Worm (Caenorhabditis elegans) whole organism, late embryonic: Measurements from ENCODE around the gene F56C3.3.

Source experiments
- C38D4.7 ChIP-seq: fragments of 200-800 bp; sonication (Bioruptor generic); optimal IDR thresholded peaks from 2 replicates; lab custom pipeline; 2018; ENCODE audit warnings: mild to moderate bottlenecking, missing genetic modification characterization, moderate library complexity, missing compliant biosample characterization
- F13H6.1 ChIP-seq: sonication (generic microtip); optimal IDR thresholded peaks from 2 replicates; lab custom pipeline; 2016; ENCODE audit warnings: missing genetic modification characterization, missing compliant biosample characterization
- K02D7.2 ChIP-seq: sonication (generic microtip); optimal IDR thresholded peaks from 2 replicates; lab custom pipeline; 2017; ENCODE audit warnings: mild to moderate bottlenecking, missing genetic modification characterization, missing compliant biosample characterization
- K09A11.1 ChIP-seq: sonication (generic microtip); optimal IDR thresholded peaks from 2 replicates; lab custom pipeline; 2017; ENCODE audit warnings: antibody characterized with exemption, mild to moderate bottlenecking, missing genetic modification characterization, missing compliant biosample characterization; ENCODE audit not compliant: insufficient read depth
- T23F11.4 ChIP-seq: fragments of 200-800 bp; sonication (Bioruptor generic); optimal IDR thresholded peaks from 2 replicates; lab custom pipeline; 2018; ENCODE audit warnings: mild to moderate bottlenecking, missing genetic modification characterization, missing compliant biosample characterization
- Y22D7AL.16 ChIP-seq: sonication (generic microtip); optimal IDR thresholded peaks from 2 replicates; lab custom pipeline; 2016; ENCODE audit warnings: missing genetic modification characterization, missing compliant biosample characterization
- ama-1 ChIP-seq: fragments of 150-350 bp; optimal IDR thresholded peaks from 2 replicates; lab custom pipeline; 2014
- ceh-14 ChIP-seq: sonication (generic microtip); optimal IDR thresholded peaks from 2 replicates; lab custom pipeline; 2016; ENCODE audit warnings: missing genotype, missing genetic modification characterization, missing compliant biosample characterization
- ceh-18 ChIP-seq: sonication (generic microtip); optimal IDR thresholded peaks from 2 replicates; lab custom pipeline; 2016; ENCODE audit warnings: missing genetic modification characterization, missing compliant biosample characterization
- ceh-19 ChIP-seq: fragments of 200-800 bp; sonication (Bioruptor generic); optimal IDR thresholded peaks from 2 replicates; lab custom pipeline; 2018; ENCODE audit warnings: mild to moderate bottlenecking, missing genetic modification characterization, missing compliant biosample characterization
- ceh-31 ChIP-seq: sonication (generic microtip); optimal IDR thresholded peaks from 2 replicates; lab custom pipeline; 2016; ENCODE audit warnings: missing genetic modification characterization, missing compliant biosample characterization
- ceh-34 ChIP-seq: sonication (generic microtip); optimal IDR thresholded peaks from 2 replicates; lab custom pipeline; 2016; ENCODE audit warnings: mild to moderate bottlenecking, missing genetic modification characterization, missing compliant biosample characterization
- ceh-45 ChIP-seq: fragments of 200-800 bp; sonication (Bioruptor generic); IDR thresholded peaks from 2 replicates; pipeline ENCODE4 v1.3.6; 2022; ENCODE audit warnings: missing genetic modification reagents, missing genetic modification characterization, missing compliant biosample characterization
- ceh-48 ChIP-seq: sonication (generic microtip); optimal IDR thresholded peaks from 2 replicates; lab custom pipeline; 2016; ENCODE audit warnings: missing genetic modification characterization, inconsistent platforms, missing compliant biosample characterization
- ceh-9 ChIP-seq: sonication (generic microtip); optimal IDR thresholded peaks from 2 replicates; lab custom pipeline; 2016; ENCODE audit warnings: mild to moderate bottlenecking, missing genetic modification characterization, inconsistent platforms, missing compliant biosample characterization
- che-1 ChIP-seq: sonication (generic microtip); optimal IDR thresholded peaks from 2 replicates; lab custom pipeline; 2016; ENCODE audit warnings: mild to moderate bottlenecking, missing genetic modification characterization, missing compliant biosample characterization
- dmd-4 ChIP-seq: sonication (generic microtip); optimal IDR thresholded peaks from 2 replicates; lab custom pipeline; 2016; ENCODE audit warnings: borderline replicate concordance, missing genetic modification characterization, missing compliant biosample characterization
- elt-2 ChIP-seq: sonication (generic microtip); optimal IDR thresholded peaks from 2 replicates; lab custom pipeline; 2016; ENCODE audit warnings: missing genetic modification reagents, missing genetic modification characterization, missing compliant biosample characterization
- elt-4 ChIP-seq: sonication (generic microtip); optimal IDR thresholded peaks from 2 replicates; lab custom pipeline; 2016; ENCODE audit warnings: missing genetic modification characterization, missing compliant biosample characterization
- eyg-1 ChIP-seq: sonication (generic microtip); optimal IDR thresholded peaks from 2 replicates; lab custom pipeline; 2016; ENCODE audit warnings: missing genotype, missing genetic modification characterization, missing compliant biosample characterization
- fax-1 ChIP-seq: sonication (generic microtip); optimal IDR thresholded peaks from 2 replicates; lab custom pipeline; 2016; ENCODE audit warnings: missing genotype, missing genetic modification characterization, missing compliant biosample characterization
- fkh-6 ChIP-seq: sonication (generic microtip); optimal IDR thresholded peaks from 2 replicates; lab custom pipeline; 2016; ENCODE audit warnings: missing genetic modification characterization, missing compliant biosample characterization
- gmeb-2 ChIP-seq: sonication (generic microtip); optimal IDR thresholded peaks from 2 replicates; lab custom pipeline; 2016; ENCODE audit warnings: missing genetic modification characterization, inconsistent platforms, missing compliant biosample characterization
- hlh-13 ChIP-seq: fragments of 200-800 bp; sonication (Bioruptor generic); optimal IDR thresholded peaks from 2 replicates; lab custom pipeline; 2018; ENCODE audit warnings: mild to moderate bottlenecking, missing genetic modification characterization, missing compliant biosample characterization
- hlh-30 ChIP-seq: sonication (generic microtip); optimal IDR thresholded peaks from 2 replicates; lab custom pipeline; 2017; ENCODE audit warnings: antibody characterized with exemption, missing genetic modification characterization, missing compliant biosample characterization; ENCODE audit not compliant: insufficient read depth
- hlh-6 ChIP-seq: sonication (generic microtip); optimal IDR thresholded peaks from 2 replicates; lab custom pipeline; 2016; ENCODE audit warnings: missing genotype, missing genetic modification characterization, missing compliant biosample characterization
- hlh-8 ChIP-seq: sonication (generic microtip); optimal IDR thresholded peaks from 2 replicates; lab custom pipeline; 2016; ENCODE audit warnings: missing genotype, missing genetic modification characterization, missing compliant biosample characterization
- lim-6 ChIP-seq: sonication (generic microtip); optimal IDR thresholded peaks from 2 replicates; lab custom pipeline; 2016; ENCODE audit warnings: missing genetic modification characterization, missing compliant biosample characterization
- lin-11 ChIP-seq: fragments of 200-800 bp; sonication (Bioruptor generic); optimal IDR thresholded peaks from 2 replicates; lab custom pipeline; 2018; ENCODE audit warnings: mild to moderate bottlenecking, missing genetic modification characterization, missing compliant biosample characterization
- mec-3 ChIP-seq: sonication (generic microtip); optimal IDR thresholded peaks from 2 replicates; lab custom pipeline; 2016; ENCODE audit warnings: borderline replicate concordance, missing genetic modification characterization, missing compliant biosample characterization
- nhr-11 ChIP-seq: fragments of 150-350 bp; optimal IDR thresholded peaks from 2 replicates; lab custom pipeline; 2014; ENCODE audit warnings: missing biosample characterization, missing genetic modification characterization
- nhr-232 ChIP-seq: sonication (generic microtip); optimal IDR thresholded peaks from 2 replicates; lab custom pipeline; 2016; ENCODE audit warnings: missing genetic modification characterization, missing compliant biosample characterization
- npax-4 ChIP-seq: sonication (generic microtip); optimal IDR thresholded peaks from 2 replicates; lab custom pipeline; 2016; ENCODE audit warnings: missing genetic modification characterization, missing compliant biosample characterization
- odd-2 ChIP-seq: sonication (generic microtip); optimal IDR thresholded peaks from 2 replicates; lab custom pipeline; 2017; ENCODE audit warnings: antibody characterized with exemption, mild to moderate bottlenecking, missing genetic modification characterization, missing compliant biosample characterization
- pag-3 ChIP-seq: sonication (generic microtip); optimal IDR thresholded peaks from 2 replicates; lab custom pipeline; 2016; ENCODE audit warnings: missing compliant biosample characterization, missing genetic modification characterization, borderline replicate concordance
- pat-9 ChIP-seq: fragments of 200-800 bp; sonication (Bioruptor generic); optimal IDR thresholded peaks from 2 replicates; lab custom pipeline; 2018; ENCODE audit warnings: mild to moderate bottlenecking, missing genetic modification characterization, moderate library complexity, missing compliant biosample characterization
- pax-1 ChIP-seq: fragments of 150-350 bp; optimal IDR thresholded peaks from 2 replicates; lab custom pipeline; 2014; ENCODE audit warnings: missing biosample characterization, missing genetic modification characterization
- pha-2 ChIP-seq: sonication (generic microtip); optimal IDR thresholded peaks from 2 replicates; lab custom pipeline; 2017; ENCODE audit warnings: mild to moderate bottlenecking, missing genetic modification characterization, missing compliant biosample characterization
- pha-4 ChIP-seq: fragments of 150-350 bp; optimal IDR thresholded peaks from 2 replicates; lab custom pipeline; 2018; ENCODE audit warnings: missing biosample characterization, missing genetic modification reagents, missing genetic modification characterization
- pqm-1 ChIP-seq: sonication (generic microtip); optimal IDR thresholded peaks from 2 replicates; lab custom pipeline; 2016; ENCODE audit warnings: missing genetic modification characterization, missing compliant biosample characterization
- pros-1 ChIP-seq: fragments of 150-350 bp; optimal IDR thresholded peaks from 2 replicates; lab custom pipeline; 2014; ENCODE audit warnings: missing biosample characterization, missing genetic modification reagents, missing genetic modification characterization
- sdc-2 ChIP-seq: sonication (generic microtip); optimal IDR thresholded peaks from 2 replicates; lab custom pipeline; 2016; ENCODE audit warnings: missing genotype, missing genetic modification characterization, missing compliant biosample characterization
- sox-4 ChIP-seq: sonication (generic microtip); optimal IDR thresholded peaks from 2 replicates; lab custom pipeline; 2017; ENCODE audit warnings: mild to moderate bottlenecking, missing genetic modification characterization, inconsistent platforms, missing compliant biosample characterization
- syd-9 ChIP-seq: sonication (generic microtip); optimal IDR thresholded peaks from 2 replicates; lab custom pipeline; 2016; ENCODE audit warnings: mild to moderate bottlenecking, missing genetic modification characterization, moderate library complexity, missing compliant biosample characterization
- tbx-2 ChIP-seq: sonication (generic microtip); optimal IDR thresholded peaks from 2 replicates; lab custom pipeline; 2016; ENCODE audit warnings: missing genetic modification characterization, missing compliant biosample characterization
- tbx-7 ChIP-seq: sonication (generic microtip); optimal IDR thresholded peaks from 2 replicates; lab custom pipeline; 2016; ENCODE audit warnings: missing genotype, missing genetic modification characterization, missing compliant biosample characterization
- unc-42 ChIP-seq: sonication (generic microtip); optimal IDR thresholded peaks from 2 replicates; lab custom pipeline; 2016; ENCODE audit warnings: missing genotype, missing genetic modification characterization, missing compliant biosample characterization
- unc-55 ChIP-seq: sonication (generic microtip); optimal IDR thresholded peaks from 2 replicates; lab custom pipeline; 2017; ENCODE audit warnings: missing biosample characterization, missing genetic modification reagents, missing genetic modification characterization
- unc-86 ChIP-seq: sonication (generic microtip); optimal IDR thresholded peaks from 2 replicates; lab custom pipeline; 2016; ENCODE audit warnings: missing genetic modification characterization, missing compliant biosample characterization
- zip-5 ChIP-seq: sonication (generic microtip); optimal IDR thresholded peaks from 2 replicates; lab custom pipeline; 2016; ENCODE audit warnings: missing genetic modification characterization, missing compliant biosample characterization
- ztf-16 ChIP-seq: sonication (generic microtip); optimal IDR thresholded peaks from 2 replicates; lab custom pipeline; 2017; ENCODE audit warnings: missing genetic modification characterization, missing compliant biosample characterization

The F56C3.3 gene

DNA sequence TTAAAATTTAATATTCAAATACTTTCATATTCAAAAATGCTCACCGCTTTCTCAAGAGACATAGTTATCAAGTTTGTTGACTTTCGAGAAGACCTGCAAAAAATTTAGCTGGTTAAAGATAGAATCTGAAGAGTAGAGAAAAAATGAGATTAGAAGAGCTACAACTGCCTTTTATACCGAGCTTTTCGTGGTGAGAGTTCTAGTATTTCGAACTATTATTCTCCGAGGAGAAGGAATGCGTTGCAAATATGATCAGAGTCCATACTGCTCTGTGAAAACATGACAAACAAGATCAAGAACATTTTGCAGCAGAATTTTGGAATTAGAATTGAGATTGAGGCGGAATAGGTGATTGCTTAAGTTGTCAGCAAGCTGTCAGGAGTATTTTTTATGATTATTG, 2.4 kb upstream of the F56C3.3 start, which contains the start of gene F56C3.4:
TSS of gene F56C3.4 (minus strand) at position 101 of the 400 bp plus-strand sequence.
- no peak for TF ChIP-seq pat-9 (tag; lab: Kevin White, UChicago)
- no peak for TF ChIP-seq unc-42 (tag; lab: Kevin White, UChicago)
- TF ChIP-seq nhr-232 (tag; lab: Kevin White, UChicago), result no peak

DNA sequence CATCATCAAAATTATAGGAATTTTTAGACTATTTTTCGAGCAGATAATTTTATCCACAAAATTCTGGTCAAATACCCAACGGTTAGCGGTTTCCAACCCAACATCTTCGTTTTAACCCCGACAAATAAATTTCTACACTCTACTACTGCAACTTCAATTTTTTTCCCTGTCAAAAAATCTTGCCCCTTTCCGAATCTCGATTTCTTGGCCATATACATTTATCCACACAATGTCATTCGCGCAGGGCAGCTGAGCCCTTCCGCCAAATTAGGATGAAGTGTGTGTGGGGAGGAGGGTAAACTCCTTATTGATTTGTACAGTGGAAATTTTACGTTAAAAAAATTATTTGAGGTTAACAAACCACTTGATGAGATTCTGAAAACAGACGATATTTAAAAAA, 13.4 kb downstream of the F56C3.3 start:
- TF ChIP-seq hlh-6 (tag; lab: Kevin White, UChicago), result no peak
- TF ChIP-seq ceh-31 (tag; lab: Kevin White, UChicago), result peak; percentile 80
- TF ChIP-seq C38D4.7, result no peak
- no peak for TF ChIP-seq ceh-19 (GFP tag; lab: Kevin White, UChicago)
- no peak for TF ChIP-seq nhr-11 (tag; lab: Kevin White, UChicago)
- peak; percentile 54 for TF ChIP-seq pax-1 (tag; lab: Kevin White, UChicago)
- TF ChIP-seq unc-55 (GFP tag; lab: Kevin White, UChicago), result peak; percentile 6
- TF ChIP-seq pqm-1, result no peak
- no peak for TF ChIP-seq syd-9 (tag; lab: Kevin White, UChicago)
- TF ChIP-seq elt-4 (tag; lab: Kevin White, UChicago), result no peak
- TF ChIP-seq fax-1, result no peak
- no peak for TF ChIP-seq odd-2 (tag; lab: Kevin White, UChicago)
- peak; percentile 90 for TF ChIP-seq ceh-18 (tag; lab: Kevin White, UChicago)
- no peak for TF ChIP-seq K02D7.2 (tag; lab: Kevin White, UChicago)
- TF ChIP-seq elt-2 (tag; lab: Kevin White, UChicago), result peak; percentile 47
- no peak for TF ChIP-seq pag-3 (tag; lab: Kevin White, UChicago)
- no peak for TF ChIP-seq dmd-4 (tag; lab: Kevin White, UChicago)
- no peak for TF ChIP-seq ceh-45 (GFP tag; lab: Robert Waterston, UW)
- no peak for TF ChIP-seq eyg-1 (tag; lab: Kevin White, UChicago)
- TF ChIP-seq unc-86 (tag; lab: Kevin White, UChicago), result peak; percentile 34
- TF ChIP-seq ztf-16 (tag; lab: Kevin White, UChicago), result peak; percentile 46
- TF ChIP-seq pha-2 (tag; lab: Kevin White, UChicago), result no peak
- peak; percentile 66 for TF ChIP-seq K09A11.1 (tag; lab: Kevin White, UChicago)
- no peak for TF ChIP-seq che-1 (tag; lab: Kevin White, UChicago)
- TF ChIP-seq lin-11 (tag; lab: Kevin White, UChicago), result no peak
- TF ChIP-seq pat-9 (tag; lab: Kevin White, UChicago), result no peak
- no peak for TF ChIP-seq hlh-8
- TF ChIP-seq ceh-9 (tag; lab: Kevin White, UChicago), result no peak
- TF ChIP-seq T23F11.4, result no peak
- no peak for TF ChIP-seq zip-5
- peak; percentile 99 for TF ChIP-seq sdc-2 (tag; lab: Kevin White, UChicago)
- TF ChIP-seq pha-4 (tag; lab: Kevin White, UChicago), result no peak
- no peak for TF ChIP-seq F13H6.1 (tag; lab: Kevin White, UChicago)
- no peak for TF ChIP-seq Y22D7AL.16 (tag; lab: Kevin White, UChicago)
- TF ChIP-seq lim-6 (tag; lab: Kevin White, UChicago), result no peak
- TF ChIP-seq ceh-14 (tag; lab: Kevin White, UChicago), result no peak
- TF ChIP-seq hlh-30 (tag; lab: Kevin White, UChicago), result peak; percentile 35
- no peak for TF ChIP-seq tbx-7 (tag; lab: Kevin White, UChicago)
- TF ChIP-seq fkh-6, result no peak
- peak; percentile 35 for TF ChIP-seq gmeb-2 (tag; lab: Kevin White, UChicago)
- TF ChIP-seq tbx-2 (tag; lab: Kevin White, UChicago), result peak; percentile 74
- TF ChIP-seq ama-1, result no peak
- TF ChIP-seq npax-4 (tag; lab: Kevin White, UChicago), result no peak
- TF ChIP-seq ceh-34 (tag; lab: Kevin White, UChicago), result peak; percentile 62
- peak; percentile 72 for TF ChIP-seq pros-1 (tag; lab: Kevin White, UChicago)
- no peak for TF ChIP-seq mec-3
- no peak for TF ChIP-seq sox-4 (tag; lab: Kevin White, UChicago)
- no peak for TF ChIP-seq nhr-232 (tag; lab: Kevin White, UChicago)
- TF ChIP-seq hlh-13 (GFP tag; lab: Kevin White, UChicago), result no peak
- peak; percentile 78 for TF ChIP-seq ceh-48 (tag; lab: Kevin White, UChicago)
